Fruit fly (Drosophila melanogaster) Kc167 (cell line): ENCODE data around the gene Rab6.

Experiments
- Myc ChIP-seq: fragments of >200 bp; optimal IDR thresholded peaks from 2 replicates; lab custom pipeline; 2017; ENCODE audit warnings: missing external identifiers
- insv ChIP-seq: fragments of >200 bp; optimal IDR thresholded peaks from 3 replicates; lab custom pipeline; 2018; ENCODE audit warnings: missing external identifiers
- psq ChIP-seq: fragments of >200 bp; optimal IDR thresholded peaks from 2 replicates; lab custom pipeline; 2017; ENCODE audit warnings: missing external identifiers
- ttk ChIP-seq: sonication (Bioruptor generic); optimal IDR thresholded peaks from 2 replicates; lab custom pipeline; 2017; ENCODE audit warnings: missing external identifiers

- TF ChIP-seq psq (lab: Kevin White, UChicago) = no peak
- no peak for TF ChIP-seq Myc (lab: Kevin White, UChicago)
- no peak for TF ChIP-seq ttk
- TF ChIP-seq insv = no peak
Measured at dm6 chr2L:12078695-12079094, 30.2 kb downstream of the Rab6 start.
